Worm (Caenorhabditis elegans) whole organism, L3 larva: ENCODE measurements around the gene srz-37.
A peak's percentile ranks its signal among the peaks of the same experiment; 100 is the strongest.

Experiments used
- ZK546.5 ChIP-seq: sonication (generic microtip); optimal IDR thresholded peaks from 2 replicates; lab custom pipeline; 2017; ENCODE audit warnings: missing biosample characterization, missing genetic modification characterization
- aly-2 ChIP-seq: fragments of 150-350 bp; optimal IDR thresholded peaks from 2 replicates; lab custom pipeline; 2014; ENCODE audit warnings: missing biosample characterization, missing genetic modification characterization
- ama-1 ChIP-seq: fragments of 150-350 bp; optimal IDR thresholded peaks from 2 replicates; lab custom pipeline; 2018
- ceh-16 ChIP-seq: sonication (generic microtip); optimal IDR thresholded peaks from 2 replicates; lab custom pipeline; 2017; ENCODE audit warnings: missing biosample characterization, missing genetic modification characterization
- ceh-28 ChIP-seq: fragments of 150-350 bp; optimal IDR thresholded peaks from 2 replicates; lab custom pipeline; 2014; ENCODE audit warnings: missing biosample characterization, missing genetic modification reagents, missing genetic modification characterization
- daf-12 ChIP-seq: fragments of 150-350 bp; optimal IDR thresholded peaks from 2 replicates; lab custom pipeline; 2014; ENCODE audit warnings: missing biosample characterization, missing genetic modification reagents, missing genetic modification characterization
- egl-27 ChIP-seq: sonication (generic microtip); optimal IDR thresholded peaks from 4 replicates; lab custom pipeline; 2017; ENCODE audit warnings: missing biosample characterization, missing genetic modification reagents, missing genetic modification characterization
- egl-5 ChIP-seq: fragments of 150-350 bp; optimal IDR thresholded peaks from 2 replicates; lab custom pipeline; 2017; ENCODE audit warnings: missing biosample characterization, missing genetic modification reagents, missing genetic modification characterization, inconsistent platforms
- elt-2 ChIP-seq: sonication (generic microtip); optimal IDR thresholded peaks from 2 replicates; lab custom pipeline; 2016; ENCODE audit warnings: missing genetic modification reagents, mild to moderate bottlenecking, missing genetic modification characterization, missing compliant biosample characterization
- eor-1 ChIP-seq, 2 experiments: fragments of 150-350 bp; optimal IDR thresholded peaks; 2 replicates each; lab custom pipeline; 2014 to 2018; ENCODE audit warnings: missing biosample characterization in 2 of 2, missing genetic modification characterization in 2 of 2
- fkh-10 ChIP-seq: sonication (generic microtip); optimal IDR thresholded peaks from 2 replicates; lab custom pipeline; 2017; ENCODE audit warnings: missing biosample characterization, missing genetic modification reagents, missing genetic modification characterization
- fos-1 ChIP-seq: fragments of 150-350 bp; optimal IDR thresholded peaks from 2 replicates; lab custom pipeline; 2014; ENCODE audit warnings: missing biosample characterization, missing genetic modification characterization
- hmg-11 ChIP-seq: sonication (generic microtip); optimal IDR thresholded peaks from 2 replicates; lab custom pipeline; 2016; ENCODE audit warnings: missing genetic modification characterization, missing compliant biosample characterization
- jun-1 ChIP-seq: fragments of 150-350 bp; optimal IDR thresholded peaks from 2 replicates; lab custom pipeline; 2014; ENCODE audit warnings: missing biosample characterization, missing genetic modification reagents, missing genetic modification characterization
- lin-39 ChIP-seq: fragments of 150-350 bp; optimal IDR thresholded peaks from 2 replicates; lab custom pipeline; 2018; ENCODE audit warnings: missing biosample characterization, missing genetic modification reagents, missing genetic modification characterization
- lsy-12 ChIP-seq: sonication (generic microtip); optimal IDR thresholded peaks from 2 replicates; lab custom pipeline; 2016; ENCODE audit warnings: mild to moderate bottlenecking, missing genetic modification characterization, missing compliant biosample characterization
- mdl-1 ChIP-seq: fragments of 150-350 bp; optimal IDR thresholded peaks from 2 replicates; lab custom pipeline; 2014; ENCODE audit warnings: missing biosample characterization, missing genetic modification characterization
- nfya-1 ChIP-seq: sonication (generic microtip); optimal IDR thresholded peaks from 2 replicates; lab custom pipeline; 2017; ENCODE audit warnings: missing genetic modification characterization, mild to moderate bottlenecking, missing compliant biosample characterization, antibody characterized with exemption, moderate library complexity; ENCODE audit not compliant: insufficient read depth
- nhr-23 ChIP-seq: fragments of 150-350 bp; optimal IDR thresholded peaks from 2 replicates; lab custom pipeline; 2014; ENCODE audit warnings: missing biosample characterization, missing genetic modification reagents, missing genetic modification characterization
- nhr-25 ChIP-seq: sonication (generic microtip); optimal IDR thresholded peaks from 2 replicates; lab custom pipeline; 2017; ENCODE audit warnings: missing biosample characterization, missing genetic modification characterization
- nhr-28 ChIP-seq: fragments of 150-350 bp; optimal IDR thresholded peaks from 2 replicates; lab custom pipeline; 2014; ENCODE audit warnings: missing biosample characterization, missing genetic modification characterization
- nhr-43 ChIP-seq: sonication (generic microtip); optimal IDR thresholded peaks from 2 replicates; lab custom pipeline; 2016; ENCODE audit warnings: mild to moderate bottlenecking, missing genetic modification characterization, missing compliant biosample characterization; ENCODE audit not compliant: poor library complexity, severe bottlenecking
- nhr-76 ChIP-seq: fragments of 150-350 bp; sonication (generic microtip); optimal IDR thresholded peaks from 5 replicates; lab custom pipeline; 2014; ENCODE audit warnings: missing biosample characterization, missing genetic modification characterization
- nhr-77 ChIP-seq: fragments of 150-350 bp; optimal IDR thresholded peaks from 2 replicates; lab custom pipeline; 2014; ENCODE audit warnings: missing biosample characterization, missing genetic modification characterization
- pha-4 ChIP-seq: fragments of 150-350 bp; optimal IDR thresholded peaks from 2 replicates; lab custom pipeline; 2014; ENCODE audit warnings: missing biosample characterization, missing genetic modification reagents, missing genetic modification characterization
- sea-2 ChIP-seq: fragments of 150-350 bp; sonication (generic microtip); optimal IDR thresholded peaks from 4 replicates; lab custom pipeline; 2014; ENCODE audit warnings: missing biosample characterization, missing genetic modification reagents, missing genetic modification characterization
- skn-1 ChIP-seq: fragments of 150-350 bp; optimal IDR thresholded peaks from 2 replicates; lab custom pipeline; 2014; ENCODE audit warnings: missing biosample characterization, missing genetic modification characterization
- unc-39 ChIP-seq: sonication (generic microtip); optimal IDR thresholded peaks from 4 replicates; lab custom pipeline; 2017; ENCODE audit warnings: missing biosample characterization, missing genetic modification characterization
- unc-62 ChIP-seq: fragments of 150-350 bp; sonication (generic microtip); optimal IDR thresholded peaks from 4 replicates; lab custom pipeline; 2014; ENCODE audit warnings: missing biosample characterization, missing genetic modification reagents, missing genetic modification characterization
- ztf-11 ChIP-seq: fragments of 150-350 bp; optimal IDR thresholded peaks from 2 replicates; lab custom pipeline; 2014; ENCODE audit warnings: missing biosample characterization, missing genetic modification characterization
- ztf-4 ChIP-seq: fragments of 150-350 bp; optimal IDR thresholded peaks from 2 replicates; lab custom pipeline; 2014; ENCODE audit warnings: missing biosample characterization, missing genetic modification characterization

Gene srz-37

ce11 chrIV:3481760-3482159 is at the start of gene srz-37:
srz-37 (minus strand) TSS chrIV:3481860.
- TF ChIP-seq ZK546.5 (tag; lab: Kevin White, UChicago) (no peak), ztf-4 (tag; lab: Kevin White, UChicago) (no peak), nhr-77 (tag; lab: Kevin White, UChicago) (no peak), unc-39 (no peak)

- TF ChIP-seq pha-4 (tag; lab: Kevin White, UChicago), result no peak
- no peak for TF ChIP-seq egl-27 (tag; lab: Kevin White, UChicago)
- peak; percentile 70 for TF ChIP-seq ceh-28
- no peak for TF ChIP-seq lin-39 (tag; lab: Kevin White, UChicago)
- no peak for TF ChIP-seq unc-62 (GFP tag; lab: Kevin White, UChicago)
- TF ChIP-seq fkh-10 (GFP tag; lab: Kevin White, UChicago), result no peak
These were observed 46.2 kb upstream of the srz-37 start for ce11 chrIV:3527878-3528277.

ce11 chrIV:3526831-3527404 is 45.3 kb upstream of the srz-37 start, which contains the start of gene M57.2:
M57.2 (plus strand) TSS chrIV:3527354.
- no peak for TF ChIP-seq ceh-28
- no peak for TF ChIP-seq aly-2 (tag; lab: Kevin White, UChicago)
- no peak for TF ChIP-seq daf-12
- TF ChIP-seq nhr-76 (tag; lab: Kevin White, UChicago), result no peak
- no peak for TF ChIP-seq ztf-11 (tag; lab: Kevin White, UChicago)
- no peak for TF ChIP-seq unc-62 (GFP tag; lab: Kevin White, UChicago)
- TF ChIP-seq unc-39, result no peak
- no peak for TF ChIP-seq elt-2 (tag; lab: Kevin White, UChicago)

ce11 chrIV:3526144-3526797 is 44.6 kb upstream of the srz-37 start:
- TF ChIP-seq pha-4 (tag; lab: Kevin White, UChicago) (no peak), fos-1 (tag; lab: Kevin White, UChicago) (no peak), sea-2 (GFP tag; lab: Kevin White, UChicago) (no peak), ceh-28 (peak; percentile 15)

- TF ChIP-seq aly-2 (tag; lab: Kevin White, UChicago), result no peak
- TF ChIP-seq lin-39 (tag; lab: Kevin White, UChicago), result peak; percentile 48
- TF ChIP-seq jun-1 (tag; lab: Kevin White, UChicago), result peak; percentile 29
- TF ChIP-seq nfya-1, result peak; percentile 25
- TF ChIP-seq mdl-1 (tag; lab: Kevin White, UChicago), result no peak
- peak; percentile 56 for TF ChIP-seq skn-1 (tag; lab: Kevin White, UChicago)
- TF ChIP-seq hmg-11 (tag; lab: Kevin White, UChicago), result peak; percentile 10
- no peak for TF ChIP-seq nhr-28 (tag; lab: Kevin White, UChicago)
- peak; percentile 45 for TF ChIP-seq lsy-12 (tag; lab: Kevin White, UChicago)
- peak; percentile 41 for TF ChIP-seq pha-4 (tag; lab: Kevin White, UChicago)
- no peak for TF ChIP-seq unc-39
- peak; percentile 28 for TF ChIP-seq elt-2 (tag; lab: Kevin White, UChicago)
- peak; percentile 14 for TF ChIP-seq nhr-25 (tag; lab: Kevin White, UChicago)
- peak; percentile 21 for TF ChIP-seq nhr-23 (tag; lab: Kevin White, UChicago)
These were observed 42.9 kb upstream of the srz-37 start for ce11 chrIV:3524584-3525020.

- TF ChIP-seq ceh-16 (tag; lab: Kevin White, UChicago) (no peak), ZK546.5 (tag; lab: Kevin White, UChicago) (no peak), ama-1 (no peak), nhr-43 (tag; lab: Kevin White, UChicago) (no peak), unc-39 (no peak), nhr-77 (tag; lab: Kevin White, UChicago) (no peak), fos-1 (tag; lab: Kevin White, UChicago) (no peak), daf-12 (no peak), ztf-11 (tag; lab: Kevin White, UChicago) (no peak), egl-27 (tag; lab: Kevin White, UChicago) (no peak), mdl-1 (tag; lab: Kevin White, UChicago) (no peak), eor-1 (tag; optimal IDR thresholded peaks at IDR 0.05; lab: Kevin White, UChicago) (no peak), egl-5 (no peak), elt-2 (tag; lab: Kevin White, UChicago) (no peak), fkh-10 (GFP tag; lab: Kevin White, UChicago) (no peak)
These were observed 41.8 kb upstream of the srz-37 start for ce11 chrIV:3523419-3523818.
